Fruit fly (Drosophila melanogaster) whole organism, embryonic: ENCODE results near the gene CG5377.

Experiments used
- Adf1 ChIP-seq: fragments of 200-800 bp; sonication (Bioruptor generic); IDR thresholded peaks from 2 replicates; pipeline ENCODE4 v1.3.6; 2022; ENCODE audit warnings: missing biosample characterization, missing genetic modification characterization
- Bdp1 ChIP-seq: fragments of 200-800 bp; sonication (Bioruptor generic); optimal IDR thresholded peaks from 3 replicates; lab custom pipeline; 2016; ENCODE audit warnings: missing biosample characterization, missing genetic modification characterization
- CG10274 ChIP-seq: fragments of 200-800 bp; sonication (Bioruptor generic); optimal IDR thresholded peaks from 3 replicates; lab custom pipeline; 2017; ENCODE audit warnings: missing biosample characterization, mild to moderate bottlenecking, missing genetic modification characterization
- CG10565 ChIP-seq: fragments of 200-800 bp; sonication (Bioruptor generic); optimal IDR thresholded peaks from 3 replicates; lab custom pipeline; 2016; ENCODE audit warnings: missing biosample characterization, mild to moderate bottlenecking, missing genetic modification characterization
- CG11723 ChIP-seq: fragments of 200-800 bp; sonication (Bioruptor generic); optimal IDR thresholded peaks from 2 replicates; lab custom pipeline; 2017; ENCODE audit warnings: missing biosample characterization, mild to moderate bottlenecking, missing genetic modification characterization
- CG12155 ChIP-seq: fragments of 200-800 bp; sonication (Bioruptor generic); optimal IDR thresholded peaks from 3 replicates; lab custom pipeline; 2016; ENCODE audit warnings: missing biosample characterization, missing genetic modification characterization
- CG13894 ChIP-seq: fragments of 200-800 bp; sonication (Bioruptor generic); optimal IDR thresholded peaks from 3 replicates; lab custom pipeline; 2018; ENCODE audit warnings: missing biosample characterization, mild to moderate bottlenecking, missing genetic modification characterization, moderate library complexity
- CG15073 ChIP-seq: fragments of 200-800 bp; sonication (Bioruptor generic); optimal IDR thresholded peaks from 2 replicates; lab custom pipeline; 2016; ENCODE audit warnings: missing biosample characterization, missing genetic modification characterization
- CG16815 ChIP-seq: fragments of 200-800 bp; sonication (Bioruptor generic); optimal IDR thresholded peaks from 3 replicates; lab custom pipeline; 2017; ENCODE audit warnings: missing biosample characterization, mild to moderate bottlenecking, missing genetic modification characterization
- CG30431 ChIP-seq: fragments of 200-800 bp; sonication (Bioruptor generic); optimal IDR thresholded peaks from 2 replicates; lab custom pipeline; 2017; ENCODE audit warnings: missing biosample characterization, missing genetic modification characterization
- CG34224 ChIP-seq: fragments of 200-800 bp; sonication (Bioruptor generic); IDR thresholded peaks from 3 replicates; pipeline ENCODE4 v1.3.6; 2022; ENCODE audit warnings: missing biosample characterization, missing genetic modification characterization; ENCODE audit not compliant: partially characterized antibody
- CG3726 ChIP-seq: fragments of 200-800 bp; sonication (Bioruptor generic); IDR thresholded peaks from 3 replicates; pipeline ENCODE4, ENCODE4 v1.3.6; 2022; ENCODE audit warnings: missing biosample characterization, missing genetic modification characterization
- CG4282 ChIP-seq: fragments of 200-800 bp; sonication (Bioruptor generic); optimal IDR thresholded peaks from 2 replicates; lab custom pipeline; 2016; ENCODE audit warnings: missing biosample characterization, missing genetic modification characterization
- CG4360 ChIP-seq: fragments of 200-800 bp; sonication (Bioruptor generic); IDR thresholded peaks from 2 replicates; pipeline ENCODE4 v1.3.6; 2022; ENCODE audit warnings: missing biosample characterization, missing genetic modification characterization
- CG43689 ChIP-seq: fragments of 200-800 bp; sonication (Bioruptor generic); IDR thresholded peaks from 2 replicates; pipeline ENCODE4 v1.3.6; 2022; ENCODE audit warnings: missing biosample characterization, missing genetic modification characterization
- CG6765 ChIP-seq: fragments of 200-800 bp; sonication (Bioruptor generic); optimal IDR thresholded peaks from 3 replicates; lab custom pipeline; 2017; ENCODE audit warnings: missing biosample characterization, mild to moderate bottlenecking, missing genetic modification characterization
- CG8944 ChIP-seq: fragments of 200-800 bp; sonication (Bioruptor generic); optimal IDR thresholded peaks from 3 replicates; lab custom pipeline; 2016; ENCODE audit warnings: missing biosample characterization, missing genetic modification characterization
- Ets65A ChIP-seq: fragments of 200-800 bp; sonication (Bioruptor generic); peaks from one replicate; lab custom pipeline; 2016; ENCODE audit warnings: missing biosample characterization, missing genetic modification characterization
- Fer3 ChIP-seq: fragments of 200-800 bp; sonication (Bioruptor generic); optimal IDR thresholded peaks from 2 replicates; lab custom pipeline; 2018; ENCODE audit warnings: missing biosample characterization, mild to moderate bottlenecking, missing genetic modification characterization, moderate library complexity
- GATAe ChIP-seq: fragments of 200-800 bp; sonication (Bioruptor generic); conservative IDR thresholded peaks from 2 replicates; pipeline ENCODE4 v1.3.6; 2022; ENCODE audit warnings: missing biosample characterization, missing genetic modification characterization
- Hand ChIP-seq: fragments of 200-800 bp; sonication (Bioruptor generic); optimal IDR thresholded peaks from 2 replicates; lab custom pipeline; 2017; ENCODE audit warnings: mild to moderate bottlenecking, missing biosample characterization, missing genetic modification reagents, missing genetic modification characterization
- Hmr ChIP-seq: fragments of 200-800 bp; sonication (Bioruptor generic); optimal IDR thresholded peaks from 3 replicates; lab custom pipeline; 2017; ENCODE audit warnings: mild to moderate bottlenecking, missing biosample characterization, missing genetic modification reagents, missing genetic modification characterization
- Hr51 ChIP-seq, 2 experiments: fragments of 200-800 bp; sonication (Bioruptor generic); optimal IDR thresholded peaks; 2 replicates in 1 of 2; 3 replicates in 1 of 2; lab custom pipeline; 2016 to 2018; ENCODE audit warnings: missing biosample characterization in 2 of 2, missing genetic modification characterization in 2 of 2, mild to moderate bottlenecking in 1 of 2, moderate library complexity in 1 of 2
- Hr78 ChIP-seq, 2 experiments: fragments of 200-800 bp in 1 of 2; fragments of >200 bp in 1 of 2; sonication (Bioruptor generic) in 1 of 2; optimal IDR thresholded peaks; 2 replicates each; lab custom pipeline; 2017 to 2019; ENCODE audit warnings: missing biosample characterization in 2 of 2, missing genetic modification characterization in 2 of 2, mild to moderate bottlenecking in 1 of 2, moderate library complexity in 1 of 2
- Max ChIP-seq: fragments of 200-800 bp; sonication (Bioruptor generic); optimal IDR thresholded peaks from 2 replicates; lab custom pipeline; 2016; ENCODE audit warnings: missing biosample characterization, mild to moderate bottlenecking, missing genetic modification characterization
- Med ChIP-seq: fragments of 200-800 bp; sonication (Bioruptor generic); peaks from one replicate; lab custom pipeline; 2016; ENCODE audit warnings: missing biosample characterization, missing genetic modification characterization, mild to moderate bottlenecking, inconsistent platforms, moderate library complexity
- NfI ChIP-seq: fragments of 200-800 bp; sonication (Bioruptor generic); optimal IDR thresholded peaks from 3 replicates; lab custom pipeline; 2018; ENCODE audit warnings: missing biosample characterization, mild to moderate bottlenecking, missing genetic modification characterization, moderate library complexity
- Sin3A ChIP-seq: fragments of >200 bp; optimal IDR thresholded peaks from 2 replicates; lab custom pipeline; 2018
- Taf1 ChIP-seq: fragments of 200-800 bp; sonication (Bioruptor generic); IDR thresholded peaks from 2 replicates; pipeline ENCODE4 v1.3.6; 2022; ENCODE audit warnings: missing biosample characterization, missing genetic modification characterization
- al ChIP-seq: fragments of 200-800 bp; sonication (Bioruptor generic); IDR thresholded peaks from 2 replicates; pipeline ENCODE4 v1.3.6; 2022; ENCODE audit warnings: missing biosample characterization, missing genetic modification characterization
- az2 ChIP-seq: fragments of 200-800 bp; sonication (Bioruptor generic); optimal IDR thresholded peaks from 3 replicates; lab custom pipeline; 2016; ENCODE audit warnings: missing biosample characterization, missing genetic modification characterization
- cato ChIP-seq: fragments of 200-800 bp; sonication (Bioruptor generic); optimal IDR thresholded peaks from 2 replicates; lab custom pipeline; 2016; ENCODE audit warnings: missing biosample characterization, missing genetic modification characterization, borderline replicate concordance
- ewg ChIP-seq: fragments of 200-800 bp; sonication (Bioruptor generic); optimal IDR thresholded peaks from 3 replicates; lab custom pipeline; 2017; ENCODE audit warnings: mild to moderate bottlenecking, missing biosample characterization, missing genetic modification reagents, missing genetic modification characterization
- fd96Cb ChIP-seq: fragments of 200-800 bp; sonication (Bioruptor generic); optimal IDR thresholded peaks from 2 replicates; lab custom pipeline; 2018; ENCODE audit warnings: missing biosample characterization, mild to moderate bottlenecking, missing genetic modification characterization, moderate library complexity
- grau ChIP-seq: fragments of 200-800 bp; optimal IDR thresholded peaks from 3 replicates; lab custom pipeline; 2019; ENCODE audit warnings: missing biosample characterization, mild to moderate bottlenecking, missing genetic modification characterization, moderate library complexity
- gsb-n ChIP-seq: fragments of 200-800 bp; sonication (Bioruptor generic); optimal IDR thresholded peaks from 3 replicates; lab custom pipeline; 2018; ENCODE audit warnings: missing biosample characterization, mild to moderate bottlenecking, missing genetic modification characterization
- her ChIP-seq: fragments of 200-800 bp; sonication (Bioruptor generic); optimal IDR thresholded peaks from 2 replicates; lab custom pipeline; 2016; ENCODE audit warnings: missing biosample characterization, missing genetic modification characterization
- klu ChIP-seq: fragments of 200-800 bp; sonication (Bioruptor generic); IDR thresholded peaks from 2 replicates; pipeline ENCODE4 v1.3.6; 2022; ENCODE audit warnings: missing biosample characterization, missing genetic modification characterization
- otp ChIP-seq: fragments of 200-800 bp; sonication (Bioruptor generic); IDR thresholded peaks from 3 replicates; pipeline ENCODE4, ENCODE4 v1.3.6; 2022; ENCODE audit warnings: missing biosample characterization, missing genetic modification characterization
- p53 ChIP-seq: fragments of 200-800 bp; sonication (Bioruptor generic); optimal IDR thresholded peaks from 2 replicates; lab custom pipeline; 2016; ENCODE audit warnings: missing biosample characterization, missing genetic modification characterization
- prd ChIP-seq, 3 experiments: fragments of >200 bp in 2 of 3; fragments of 200-800 bp in 1 of 3; sonication (Bioruptor generic) in 1 of 3; optimal IDR thresholded peaks in 2 of 3; IDR thresholded peaks in 1 of 3; 2 replicates in 2 of 3; 3 replicates in 1 of 3; pipeline versions ENCODE4 v1.3.6 to Lab custom; 2017 to 2022; ENCODE audit warnings: missing biosample characterization in 1 of 3, missing genetic modification characterization in 1 of 3
- pum ChIP-seq: fragments of 200-800 bp; sonication (Bioruptor generic); optimal IDR thresholded peaks from 2 replicates; lab custom pipeline; 2016; ENCODE audit warnings: missing biosample characterization, missing genetic modification characterization
- sc ChIP-seq, 3 experiments: fragments of >200 bp in 2 of 3; fragments of 200-800 bp in 1 of 3; sonication (Bioruptor generic) in 1 of 3; optimal IDR thresholded peaks; 2 replicates in 2 of 3; 3 replicates in 1 of 3; lab custom pipeline; 2017; ENCODE audit warnings: mild to moderate bottlenecking in 1 of 3, missing biosample characterization in 1 of 3, missing genetic modification characterization in 1 of 3, missing genetic modification reagents in 1 of 3
- sens ChIP-seq: fragments of 200-800 bp; sonication (Bioruptor generic); peaks from one replicate; lab custom pipeline; 2016; ENCODE audit warnings: missing biosample characterization, missing genetic modification characterization
- seq ChIP-seq: fragments of 200-800 bp; sonication (Bioruptor generic); IDR thresholded peaks from 2 replicates; pipeline ENCODE4 v1.3.6; 2022; ENCODE audit warnings: missing biosample characterization, missing genetic modification characterization
- sim ChIP-seq: fragments of 200-800 bp; sonication (Bioruptor generic); IDR thresholded peaks from 2 replicates; pipeline ENCODE4 v1.3.6; 2022; ENCODE audit warnings: missing biosample characterization, missing genetic modification characterization
- sisA ChIP-seq: fragments of 200-800 bp; sonication (Bioruptor generic); IDR thresholded peaks from 2 replicates; pipeline ENCODE4 v1.3.6; 2022; ENCODE audit warnings: missing biosample characterization, missing genetic modification characterization
- tna ChIP-seq: fragments of 200-800 bp; sonication (Bioruptor generic); IDR thresholded peaks from 2 replicates; pipeline ENCODE4 v1.3.6; 2022; ENCODE audit warnings: missing biosample characterization, missing genetic modification characterization; ENCODE audit not compliant: partially characterized antibody
- wek ChIP-seq: fragments of 200-800 bp; sonication (Bioruptor generic); optimal IDR thresholded peaks from 3 replicates; lab custom pipeline; 2018; ENCODE audit warnings: missing biosample characterization, mild to moderate bottlenecking, missing genetic modification characterization, moderate library complexity

Gene CG5377

dm6 chr3R:22447195-22447873 lies 20.6 kb downstream of the CG5377 start, which contains the start of gene CG34288 (continued):
- no peak for TF ChIP-seq Max
- TF ChIP-seq Sin3A (lab: Kevin White, UChicago) = no peak
- no peak for TF ChIP-seq CG8944 (GFP tag; lab: Kevin White, UChicago)
- no peak for TF ChIP-seq fd96Cb (tag; lab: Kevin White, UChicago)
- TF ChIP-seq otp (GFP tag; lab: Robert Waterston, UW) = peak; percentile 77
- TF ChIP-seq wek (GFP tag; lab: Kevin White, UChicago) = no peak
- TF ChIP-seq CG15073 (GFP tag; lab: Kevin White, UChicago) = no peak
- no peak for TF ChIP-seq sim
- no peak for TF ChIP-seq sc (optimal IDR thresholded peaks at IDR 0.05; lab: Kevin White, UChicago)
- no peak for TF ChIP-seq sc (GFP tag; optimal IDR thresholded peaks at IDR 0.05; lab: Kevin White, UChicago)
- peak; percentile 51; the same call in 1 of the 2 replicates for TF ChIP-seq Taf1 (GFP tag; lab: Robert Waterston, UW)
- TF ChIP-seq NfI (GFP tag; lab: Kevin White, UChicago) = no peak
- TF ChIP-seq gsb-n = no peak
- no peak for TF ChIP-seq seq
- no peak for TF ChIP-seq az2 (GFP tag; lab: Kevin White, UChicago)
- TF ChIP-seq grau (tag; lab: Kevin White, UChicago) = no peak
- no peak for TF ChIP-seq CG4282 (GFP tag; lab: Kevin White, UChicago)
- TF ChIP-seq Fer3 (tag; lab: Kevin White, UChicago) = peak; percentile 56
- TF ChIP-seq cato = no peak
- no peak for TF ChIP-seq CG3726 (GFP tag; lab: Robert Waterston, UW)
- TF ChIP-seq CG34224 (GFP tag; lab: Robert Waterston, UW) = no peak
- TF ChIP-seq CG13894 (tag; lab: Kevin White, UChicago) = no peak
- TF ChIP-seq Hand (GFP tag; lab: Kevin White, UChicago) = no peak
- TF ChIP-seq CG6765 (GFP tag; lab: Kevin White, UChicago) = no peak
- no peak for TF ChIP-seq Hmr
- TF ChIP-seq sisA = peak; percentile 51; the same call in 1 of the 2 replicates
- TF ChIP-seq Med (GFP tag; lab: Kevin White, UChicago) = peak; percentile 91
- no peak for TF ChIP-seq sens (GFP tag; lab: Kevin White, UChicago)
- TF ChIP-seq CG16815 (GFP tag; lab: Kevin White, UChicago) = no peak
- TF ChIP-seq Bdp1 = no peak
- TF ChIP-seq her (GFP tag; lab: Kevin White, UChicago) = peak; percentile 40
- TF ChIP-seq pum (GFP tag; lab: Kevin White, UChicago) = no peak
- TF ChIP-seq Ets65A (GFP tag; lab: Kevin White, UChicago) = no peak
- TF ChIP-seq al (GFP tag; lab: Robert Waterston, UW) = peak; percentile 44; the same call in 1 of the 2 replicates
- no peak for TF ChIP-seq tna
- TF ChIP-seq CG11723 (GFP tag; lab: Kevin White, UChicago) = no peak
- no peak for TF ChIP-seq p53 (GFP tag; lab: Kevin White, UChicago)
- no peak for TF ChIP-seq Hr78 (GFP tag; optimal IDR thresholded peaks at IDR 0.05; lab: Kevin White, UChicago)
- TF ChIP-seq prd (optimal IDR thresholded peaks at IDR 0.05; lab: Kevin White, UChicago) = no peak
- TF ChIP-seq prd (GFP tag; IDR thresholded peaks at IDR 0.05; lab: Robert Waterston, UW) = peak; percentile 47
- TF ChIP-seq CG12155 (GFP tag; lab: Kevin White, UChicago) = peak; percentile 2
- TF ChIP-seq CG10274 (GFP tag; lab: Kevin White, UChicago) = peak; percentile 99
- no peak for TF ChIP-seq CG30431 (GFP tag; lab: Kevin White, UChicago)
- 0 out of 2 replicates have a peak, but pooled peaks have one; percentile 14 for TF ChIP-seq CG43689
- peak; percentile 95 for TF ChIP-seq GATAe (GFP tag; lab: Robert Waterston, UW)
- peak in 1 of 2 experiments; percentile 47 for TF ChIP-seq Hr51 (GFP tag; optimal IDR thresholded peaks at IDR 0.05; lab: Kevin White, UChicago)
- TF ChIP-seq Adf1 (GFP tag; lab: Robert Waterston, UW) = no peak
- TF ChIP-seq CG10565 (GFP tag; lab: Kevin White, UChicago) = no peak
- no peak for TF ChIP-seq CG4360 (GFP tag; lab: Robert Waterston, UW)
- TF ChIP-seq klu = no peak
- TF ChIP-seq ewg = no peak
